Worm (Caenorhabditis elegans) whole organism, L4/young adult: ENCODE measurements around the gene unc-64.

ENCODE experiments used
- W03F9.2 ChIP-seq: fragments of 150-350 bp; optimal IDR thresholded peaks from 2 replicates; lab custom pipeline; 2014; ENCODE audit warnings: missing biosample characterization, missing genetic modification characterization
- him-1 ChIP-seq: sonication (generic microtip); optimal IDR thresholded peaks from 2 replicates; lab custom pipeline; 2016; ENCODE audit warnings: missing genotype, missing genetic modification reagents, missing genetic modification characterization, missing compliant biosample characterization

ce11 chrIII:13328911-13329310 is 51.9 kb downstream of the unc-64 start:
- TF ChIP-seq W03F9.2 (no peak), him-1 (no peak)
